Worm (Caenorhabditis elegans) whole organism, mixed stage, embryonic: ENCODE measurements around the gene C17C3.11.

Experiments
- ceh-83 ChIP-seq: fragments of 200-800 bp; sonication (Bioruptor generic); optimal IDR thresholded peaks from 2 replicates; lab custom pipeline; 2018; ENCODE audit warnings: mild to moderate bottlenecking, missing genetic modification characterization, missing compliant biosample characterization
- lsy-2 ChIP-seq: fragments of 150-350 bp; optimal IDR thresholded peaks from 2 replicates; lab custom pipeline; 2014; ENCODE audit warnings: missing biosample characterization, missing genetic modification characterization
- nhr-28 ChIP-seq: fragments of 150-350 bp; optimal IDR thresholded peaks from 2 replicates; lab custom pipeline; 2014; ENCODE audit warnings: missing biosample characterization, missing genetic modification characterization

DNA sequence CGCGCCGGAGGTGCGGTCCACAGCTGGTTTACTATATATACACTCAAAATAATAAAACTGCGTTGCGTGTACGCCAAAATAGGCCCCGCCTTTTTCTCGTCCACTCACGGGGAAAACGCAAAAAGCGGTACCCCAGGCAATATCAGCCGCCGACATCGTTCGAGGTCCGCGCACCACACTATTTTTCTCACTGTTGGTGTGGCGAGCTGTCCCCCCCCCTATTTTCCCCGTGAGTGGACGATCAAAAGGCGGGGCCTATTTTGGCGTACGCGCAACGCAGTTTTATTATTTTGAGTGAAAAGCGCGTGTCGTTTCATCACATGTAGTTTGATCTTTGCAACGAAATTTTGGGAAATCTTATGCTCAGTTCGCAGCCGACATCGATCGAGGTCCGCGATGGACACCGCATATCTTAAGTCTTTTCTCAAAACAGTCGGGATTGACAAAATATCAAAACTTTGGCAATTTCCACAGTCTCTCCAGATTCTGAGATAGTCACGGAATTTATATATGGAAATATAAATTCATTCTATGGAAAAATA is 27.5 kb downstream of the C17C3.11 start:
- no peak for TF ChIP-seq ceh-83 (GFP tag; lab: Kevin White, UChicago)
- TF ChIP-seq nhr-28 = no peak
- TF ChIP-seq lsy-2 = no peak
